Worm (Caenorhabditis elegans): ENCODE data around the gene C55B6.5.

DNA sequence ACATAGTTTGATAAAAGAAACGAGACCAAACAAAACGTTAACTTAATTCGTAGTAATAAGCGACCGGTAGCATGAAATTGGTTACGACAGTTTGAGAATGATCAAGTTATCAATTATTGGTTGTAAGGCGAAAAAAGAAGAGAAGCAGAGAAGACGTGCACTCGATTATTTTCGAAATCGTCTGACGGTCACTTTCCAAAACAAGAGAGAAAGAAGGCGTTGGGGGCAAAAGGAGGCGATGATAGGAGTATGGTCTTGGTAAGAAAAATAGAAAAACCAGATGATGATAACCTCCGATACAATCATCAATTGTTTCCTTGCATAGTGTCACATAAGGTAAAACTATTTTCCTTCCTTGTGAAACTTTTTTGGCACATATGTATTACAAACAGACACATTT lies 47.6 kb downstream of the C55B6.5 start:
- no peak for TF ChIP-seq sea-2 (GFP tag; optimal IDR thresholded peaks at IDR 0.05)
- TF ChIP-seq R02D3.7 (tag; optimal IDR thresholded peaks at IDR 0.05): no peak
- no peak for TF ChIP-seq ztf-11 (tag; optimal IDR thresholded peaks at IDR 0.05)
- TF ChIP-seq nfya-1 (tag; optimal IDR thresholded peaks at IDR 0.05; ENCODE audit: insufficient read depth): no peak
- no peak for TF ChIP-seq lin-15B (tag; optimal IDR thresholded peaks at IDR 0.05)
- no peak for TF ChIP-seq zag-1 (tag; optimal IDR thresholded peaks at IDR 0.05)
- no peak for TF ChIP-seq skn-1 (tag; optimal IDR thresholded peaks at IDR 0.05)
- TF ChIP-seq egl-27 (tag; optimal IDR thresholded peaks at IDR 0.05): no peak
- no peak for TF ChIP-seq nhr-11 (tag; optimal IDR thresholded peaks at IDR 0.05)

All from whole organism, L3 larva.